Worm (Caenorhabditis elegans): ENCODE results near the gene C28A5.1.
A peak's percentile ranks its signal among the peaks of the same experiment; 100 is the strongest.

C28A5.1 gene

DNA sequence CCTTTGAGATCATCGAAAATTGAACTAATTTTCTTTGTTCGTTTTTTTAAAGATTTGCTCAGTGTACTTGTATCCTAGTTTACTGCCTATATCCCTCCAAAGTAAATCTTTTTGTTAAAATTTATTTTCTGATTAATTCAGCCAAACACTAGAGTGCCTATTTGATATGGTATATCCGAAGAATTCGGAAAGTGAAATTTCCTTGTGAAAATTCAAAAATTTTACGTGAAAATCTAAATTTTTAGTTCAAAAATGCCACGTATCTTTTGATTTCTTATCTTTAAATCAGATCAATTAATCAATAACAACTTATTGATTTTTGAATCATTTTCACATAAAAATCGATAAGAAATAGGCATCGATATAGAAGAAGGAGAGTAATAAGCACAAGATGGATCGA lies 35.7 kb downstream of the C28A5.1 start, which contains the start of gene R07E5.6:
Gene R07E5.6 (plus strand): TSS at position 301 of the 400 bp plus-strand sequence.
- TF ChIP-seq mab-5 (tag; optimal IDR thresholded peaks at IDR 0.05): no peak
- TF ChIP-seq elt-3 (tag; optimal IDR thresholded peaks at IDR 0.05): no peak
- no peak for TF ChIP-seq ces-1 (GFP tag; optimal IDR thresholded peaks at IDR 0.05)
- no peak for TF ChIP-seq hlh-1 (tag; optimal IDR thresholded peaks at IDR 0.05)
- TF ChIP-seq elt-1 (tag; optimal IDR thresholded peaks at IDR 0.05; ENCODE audit: borderline replicate concordance, insufficient read depth): no peak
- TF ChIP-seq ztf-11 (tag; optimal IDR thresholded peaks at IDR 0.05): no peak
- TF ChIP-seq unc-39 (tag; optimal IDR thresholded peaks at IDR 0.05): no peak
- TF ChIP-seq ceh-39 (tag; optimal IDR thresholded peaks at IDR 0.05): no peak

DNA sequence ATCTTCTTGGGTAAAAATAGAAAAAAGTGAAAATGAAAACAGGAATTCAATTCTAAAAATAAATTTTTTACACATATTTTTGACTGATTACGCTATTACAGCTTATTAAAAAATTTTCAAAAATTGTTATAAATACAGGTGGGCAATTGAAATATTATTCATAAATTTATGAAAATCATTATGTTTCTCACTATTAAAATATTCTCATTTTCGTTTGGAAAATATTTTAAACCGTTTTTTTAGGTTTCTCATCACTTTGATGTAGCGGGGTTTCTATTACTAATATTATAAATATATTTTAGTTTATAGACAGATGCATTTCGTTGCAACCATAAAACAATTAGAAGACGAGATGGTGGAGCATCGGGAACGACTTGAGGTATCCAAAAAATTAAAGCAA lies 37.0 kb downstream of the C28A5.1 start, which contains the start of gene R07E5.5:
Gene R07E5.5 (plus strand): TSS at position 301 of the 400 bp plus-strand sequence.
- TF ChIP-seq mls-2 (tag; optimal IDR thresholded peaks at IDR 0.05) (no peak), mep-1 (tag; optimal IDR thresholded peaks at IDR 0.05) (no peak), nhr-76 (tag; optimal IDR thresholded peaks at IDR 0.05) (no peak), elt-1 (tag; optimal IDR thresholded peaks at IDR 0.05; ENCODE audit: borderline replicate concordance, insufficient read depth) (no peak), ceh-83 (GFP tag; optimal IDR thresholded peaks at IDR 0.05) (no peak), sptf-1 (tag; optimal IDR thresholded peaks at IDR 0.05) (no peak), ztf-11 (tag; optimal IDR thresholded peaks at IDR 0.05) (no peak)

DNA sequence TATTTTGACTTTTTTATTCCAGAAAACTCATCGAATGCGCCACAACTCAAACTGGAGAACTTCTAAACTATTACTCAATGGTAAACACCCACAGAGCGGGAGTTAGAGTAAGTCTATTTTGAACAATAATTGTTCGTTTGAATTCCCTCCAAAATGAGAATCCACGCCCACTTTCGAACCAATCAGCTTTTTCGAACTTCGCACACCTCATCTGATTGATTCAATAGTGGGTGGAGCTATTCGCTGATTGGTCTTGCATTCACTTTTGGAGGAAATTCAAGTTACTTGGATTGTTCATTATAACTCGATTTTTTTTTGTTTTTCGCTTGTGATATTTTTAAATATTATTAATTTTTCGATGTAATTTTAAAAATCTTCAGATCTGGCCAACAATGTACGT lies 38.3 kb downstream of the C28A5.1 start:
- no peak for TF ChIP-seq M03D4.4 (tag; optimal IDR thresholded peaks at IDR 0.05)
- no peak for TF ChIP-seq lin-13 (tag; optimal IDR thresholded peaks at IDR 0.05)
- TF ChIP-seq lin-32 (GFP tag; optimal IDR thresholded peaks at IDR 0.05): no peak
- TF ChIP-seq hlh-1 (tag; optimal IDR thresholded peaks at IDR 0.05): no peak
- no peak for TF ChIP-seq unc-39 (tag; optimal IDR thresholded peaks at IDR 0.05)
- TF ChIP-seq ceh-83 (GFP tag; optimal IDR thresholded peaks at IDR 0.05): no peak
- no peak for TF ChIP-seq flh-1 (GFP tag; optimal IDR thresholded peaks at IDR 0.05)
- no peak for TF ChIP-seq ceh-43 (GFP tag; optimal IDR thresholded peaks at IDR 0.05)
- no peak for TF ChIP-seq nhr-237 (tag; optimal IDR thresholded peaks at IDR 0.05)
- no peak for TF ChIP-seq nhr-28 (tag; optimal IDR thresholded peaks at IDR 0.05)
- no peak for TF ChIP-seq ham-2 (GFP tag; optimal IDR thresholded peaks at IDR 0.05)
- TF ChIP-seq sem-2 (GFP tag; optimal IDR thresholded peaks at IDR 0.05): no peak
- TF ChIP-seq unc-120 (tag; optimal IDR thresholded peaks at IDR 0.05; ENCODE audit: poor library complexity, severe bottlenecking): no peak
- no peak for TF ChIP-seq zip-8 (tag; optimal IDR thresholded peaks at IDR 0.05)

DNA sequence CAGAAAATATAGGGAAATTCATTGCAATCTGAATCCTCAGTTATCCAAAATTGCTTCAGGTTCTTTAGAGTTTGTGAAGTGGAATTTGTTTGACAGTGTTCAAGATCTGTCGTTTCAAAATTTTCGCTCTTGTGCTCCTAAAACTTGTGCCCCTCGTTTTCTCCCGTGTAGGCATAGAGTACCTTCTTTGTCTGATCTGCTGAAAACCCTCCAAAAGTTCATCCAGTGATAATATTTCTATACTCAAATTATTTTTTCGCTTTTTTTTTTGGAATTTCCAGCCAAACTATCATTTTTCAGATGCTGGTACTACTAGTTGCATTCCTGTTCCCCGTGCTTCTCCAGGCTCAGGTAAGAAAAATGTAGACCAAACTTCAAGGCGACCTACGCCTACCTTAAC lies 39.6 kb downstream of the C28A5.1 start, which contains the start of gene R07E5.4:
Gene R07E5.4 (plus strand): TSS at position 301 of the 400 bp plus-strand sequence.
- no peak for TF ChIP-seq unc-120 (tag; optimal IDR thresholded peaks at IDR 0.05; ENCODE audit: poor library complexity, severe bottlenecking)
- no peak for TF ChIP-seq hlh-1 (tag; optimal IDR thresholded peaks at IDR 0.05)
- no peak for TF ChIP-seq lsy-2 (tag; optimal IDR thresholded peaks at IDR 0.05)
- no peak for TF ChIP-seq unc-62 (GFP tag; optimal IDR thresholded peaks at IDR 0.05)
- TF ChIP-seq nhr-237 (tag; optimal IDR thresholded peaks at IDR 0.05): no peak
- no peak for TF ChIP-seq snpc-4 (tag; optimal IDR thresholded peaks at IDR 0.05)
- TF ChIP-seq blmp-1 (tag; optimal IDR thresholded peaks at IDR 0.05): no peak
- TF ChIP-seq ham-2 (GFP tag; optimal IDR thresholded peaks at IDR 0.05): no peak
- no peak for TF ChIP-seq sem-2 (GFP tag; optimal IDR thresholded peaks at IDR 0.05)
- no peak for TF ChIP-seq ces-1 (GFP tag; optimal IDR thresholded peaks at IDR 0.05)
- no peak for TF ChIP-seq lin-32 (GFP tag; optimal IDR thresholded peaks at IDR 0.05)
- no peak for TF ChIP-seq ceh-39 (tag; optimal IDR thresholded peaks at IDR 0.05)
- no peak for TF ChIP-seq nhr-2 (tag; optimal IDR thresholded peaks at IDR 0.05)
- TF ChIP-seq pha-4 (tag; optimal IDR thresholded peaks at IDR 0.05): no peak
- TF ChIP-seq ztf-11 (tag; optimal IDR thresholded peaks at IDR 0.05): no peak

DNA sequence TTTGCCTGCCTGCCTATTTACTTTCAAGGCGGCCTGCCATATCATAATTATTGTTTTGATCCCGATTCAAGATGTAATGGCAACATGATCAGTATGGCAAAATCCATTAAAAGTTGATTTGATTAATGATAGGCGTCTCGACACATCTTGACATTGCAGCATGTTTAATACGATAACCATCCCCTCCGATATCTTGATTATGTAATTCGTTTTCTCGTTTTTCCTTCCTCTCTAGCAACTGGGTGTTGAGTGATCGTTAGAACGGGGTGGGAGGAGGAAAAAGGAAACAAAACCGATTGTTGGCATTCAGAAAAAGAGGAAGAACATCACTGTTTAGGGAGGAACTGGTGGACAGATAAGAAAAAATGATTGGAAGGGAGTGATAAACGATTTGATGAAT lies 42.2 kb downstream of the C28A5.1 start:
- TF ChIP-seq snpc-4 (tag; optimal IDR thresholded peaks at IDR 0.05) (no peak), nhr-28 (tag; optimal IDR thresholded peaks at IDR 0.05) (no peak), zip-8 (tag; optimal IDR thresholded peaks at IDR 0.05) (no peak), lsy-2 (tag; optimal IDR thresholded peaks at IDR 0.05) (no peak), elt-1 (tag; optimal IDR thresholded peaks at IDR 0.05; ENCODE audit: borderline replicate concordance, insufficient read depth) (peak; percentile 63), unc-120 (tag; optimal IDR thresholded peaks at IDR 0.05; ENCODE audit: poor library complexity, severe bottlenecking) (no peak)

DNA sequence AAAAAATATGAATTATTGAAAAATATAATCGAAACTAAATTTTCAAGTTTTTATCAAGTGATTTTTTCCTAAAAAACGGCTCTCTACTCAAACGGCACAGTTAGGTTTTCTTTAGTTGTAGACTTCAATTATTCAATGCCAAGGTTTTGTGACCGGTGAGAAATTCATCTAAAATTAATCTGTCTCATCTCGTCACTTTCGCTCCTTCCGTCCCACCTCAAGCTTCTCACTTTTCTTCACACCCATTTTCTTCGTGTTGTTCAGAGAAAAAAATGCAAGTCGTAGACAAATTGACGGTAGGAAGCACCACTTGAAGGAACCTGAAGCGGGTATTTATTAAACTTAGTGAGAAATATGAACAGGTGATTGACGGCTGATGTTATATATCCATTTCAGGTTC lies 42.8 kb downstream of the C28A5.1 start:
- TF ChIP-seq ces-1 (GFP tag; optimal IDR thresholded peaks at IDR 0.05) (no peak), cnd-1 (tag; optimal IDR thresholded peaks at IDR 0.05) (no peak), blmp-1 (tag; optimal IDR thresholded peaks at IDR 0.05) (no peak), lin-32 (GFP tag; optimal IDR thresholded peaks at IDR 0.05) (no peak), elt-1 (tag; optimal IDR thresholded peaks at IDR 0.05; ENCODE audit: borderline replicate concordance, insufficient read depth) (no peak), nhr-12 (tag; optimal IDR thresholded peaks at IDR 0.05) (no peak), zip-8 (tag; optimal IDR thresholded peaks at IDR 0.05) (no peak), nhr-76 (tag; optimal IDR thresholded peaks at IDR 0.05) (no peak), M03D4.4 (tag; optimal IDR thresholded peaks at IDR 0.05) (no peak), ceh-39 (tag; optimal IDR thresholded peaks at IDR 0.05) (no peak), mab-5 (tag; optimal IDR thresholded peaks at IDR 0.05) (no peak), nhr-237 (tag; optimal IDR thresholded peaks at IDR 0.05) (no peak), mls-2 (tag; optimal IDR thresholded peaks at IDR 0.05) (no peak), pha-4 (tag; optimal IDR thresholded peaks at IDR 0.05) (no peak), sptf-1 (tag; optimal IDR thresholded peaks at IDR 0.05) (no peak), nhr-2 (tag; optimal IDR thresholded peaks at IDR 0.05) (no peak), unc-39 (tag; optimal IDR thresholded peaks at IDR 0.05) (no peak), tbx-8 (GFP tag; optimal IDR thresholded peaks at IDR 0.05) (no peak), lin-13 (tag; optimal IDR thresholded peaks at IDR 0.05) (no peak)

Measured in whole organism, mixed stage, embryonic.